Worm (Caenorhabditis elegans) whole organism, late embryonic: ENCODE results near the gene odd-1.

ENCODE experiments used
- F13H6.1 ChIP-seq: sonication (generic microtip); optimal IDR thresholded peaks from 2 replicates; lab custom pipeline; 2016; ENCODE audit warnings: missing genetic modification characterization, missing compliant biosample characterization
- K09A11.1 ChIP-seq: sonication (generic microtip); optimal IDR thresholded peaks from 2 replicates; lab custom pipeline; 2017; ENCODE audit warnings: antibody characterized with exemption, mild to moderate bottlenecking, missing genetic modification characterization, missing compliant biosample characterization; ENCODE audit not compliant: insufficient read depth
- ama-1 ChIP-seq: fragments of 150-350 bp; optimal IDR thresholded peaks from 2 replicates; lab custom pipeline; 2014
- ceh-22 ChIP-seq: sonication (generic microtip); optimal IDR thresholded peaks from 2 replicates; lab custom pipeline; 2017; ENCODE audit warnings: missing biosample characterization, missing genetic modification characterization
- ceh-45 ChIP-seq: fragments of 200-800 bp; sonication (Bioruptor generic); IDR thresholded peaks from 2 replicates; pipeline ENCODE4 v1.3.6; 2022; ENCODE audit warnings: missing genetic modification reagents, missing genetic modification characterization, missing compliant biosample characterization
- fkh-6 ChIP-seq: sonication (generic microtip); optimal IDR thresholded peaks from 2 replicates; lab custom pipeline; 2016; ENCODE audit warnings: missing genetic modification characterization, missing compliant biosample characterization
- nfya-1 ChIP-seq: sonication (generic microtip); optimal IDR thresholded peaks from 2 replicates; lab custom pipeline; 2017; ENCODE audit warnings: missing genetic modification characterization, mild to moderate bottlenecking, missing compliant biosample characterization, antibody characterized with exemption, moderate library complexity
- nhr-11 ChIP-seq: fragments of 150-350 bp; optimal IDR thresholded peaks from 2 replicates; lab custom pipeline; 2014; ENCODE audit warnings: missing biosample characterization, missing genetic modification characterization
- pag-3 ChIP-seq: sonication (generic microtip); optimal IDR thresholded peaks from 2 replicates; lab custom pipeline; 2016; ENCODE audit warnings: missing compliant biosample characterization, missing genetic modification characterization, borderline replicate concordance
- pax-1 ChIP-seq: fragments of 150-350 bp; optimal IDR thresholded peaks from 2 replicates; lab custom pipeline; 2014; ENCODE audit warnings: missing biosample characterization, missing genetic modification characterization
- pros-1 ChIP-seq: fragments of 150-350 bp; optimal IDR thresholded peaks from 2 replicates; lab custom pipeline; 2014; ENCODE audit warnings: missing biosample characterization, missing genetic modification reagents, missing genetic modification characterization
- sox-2 ChIP-seq: fragments of 200-800 bp; sonication (Bioruptor generic); IDR thresholded peaks from 2 replicates; pipeline ENCODE4 v1.3.6; 2022; ENCODE audit warnings: missing genetic modification reagents, missing genetic modification characterization, missing compliant biosample characterization
- unc-86 ChIP-seq: sonication (generic microtip); optimal IDR thresholded peaks from 2 replicates; lab custom pipeline; 2016; ENCODE audit warnings: missing genetic modification characterization, missing compliant biosample characterization

ce11 chrIII:7148191-7148590, 40.1 kb downstream of the odd-1 start:
- no peak for TF ChIP-seq ceh-22
- TF ChIP-seq nfya-1 = no peak
- TF ChIP-seq nhr-11 (tag; lab: Kevin White, UChicago) = no peak
- no peak for TF ChIP-seq pax-1 (tag; lab: Kevin White, UChicago)
- no peak for TF ChIP-seq sox-2
- no peak for TF ChIP-seq F13H6.1 (tag; lab: Kevin White, UChicago)
- no peak for TF ChIP-seq fkh-6 (tag; lab: Kevin White, UChicago)
- no peak for TF ChIP-seq ceh-45
- no peak for TF ChIP-seq unc-86
- no peak for TF ChIP-seq ama-1 (lab: Kevin White, UChicago)
- TF ChIP-seq pag-3 (tag; lab: Kevin White, UChicago) = no peak
- TF ChIP-seq K09A11.1 (tag; lab: Kevin White, UChicago) = no peak
- TF ChIP-seq pros-1 (tag; lab: Kevin White, UChicago) = no peak
